Fruit fly (Drosophila melanogaster) whole organism, larva: ENCODE measurements around the gene CG4455.
A peak's percentile ranks its signal among the peaks of the same experiment; 100 is the strongest.

Experiments
- noc ChIP-seq: fragments of 200-800 bp; sonication (Bioruptor generic); optimal IDR thresholded peaks from 3 replicates; lab custom pipeline; 2019; ENCODE audit warnings: missing biosample characterization, mild to moderate bottlenecking, missing genetic modification characterization, moderate library complexity

Gene CG4455

dm6 chr2L:16352585-16353580 lies at the start of gene CG4455, which contains the start of the genes Hyls1 and chif:
TSS of gene CG4455 (plus strand) at chr2L:16352934.
TSS of gene Hyls1 (minus strand) at chr2L:16352628.
TSS of gene chif (minus strand) at chr2L:16352628.
- TF ChIP-seq noc (tag; lab: Kevin White, UChicago): peak; percentile 57

- peak; percentile 74 for TF ChIP-seq noc (tag; lab: Kevin White, UChicago)
These were observed 45.6 kb upstream of the CG4455 start, which contains the start of the genes CG5861 and Syx5 for dm6 chr2L:16307026-16307703. TSS of gene CG5861 (minus strand) at chr2L:16307298. TSS of gene Syx5 (plus strand) at chr2L:16307346.

dm6 chr2L:16310648-16311047 lies 42.1 kb upstream of the CG4455 start, which contains the start of the genes cni and fzy:
TSS of gene cni (minus strand) at chr2L:16310726.
TSS of gene fzy (plus strand) at chr2L:16310956.
- TF ChIP-seq noc (tag; lab: Kevin White, UChicago): no peak

dm6 chr2L:16315027-16315426 lies 37.7 kb upstream of the CG4455 start:
- TF ChIP-seq noc (tag; lab: Kevin White, UChicago): peak; percentile 6

- TF ChIP-seq noc (tag; lab: Kevin White, UChicago): no peak
These were observed 36.9 kb upstream of the CG4455 start for dm6 chr2L:16315844-16316243.

dm6 chr2L:16316410-16316809 lies 36.3 kb upstream of the CG4455 start:
- TF ChIP-seq noc (tag; lab: Kevin White, UChicago): no peak

- no peak for TF ChIP-seq noc (tag; lab: Kevin White, UChicago)
These were observed 35.6 kb upstream of the CG4455 start for dm6 chr2L:16317131-16317530.

- peak; percentile 4 for TF ChIP-seq noc (tag; lab: Kevin White, UChicago)
These were observed 34.7 kb upstream of the CG4455 start for dm6 chr2L:16317777-16318610.

- peak; percentile 21 for TF ChIP-seq noc (tag; lab: Kevin White, UChicago)
These were observed 33.0 kb upstream of the CG4455 start for dm6 chr2L:16319743-16320142.

- TF ChIP-seq noc (tag; lab: Kevin White, UChicago): no peak
These were observed 32.3 kb upstream of the CG4455 start for dm6 chr2L:16320428-16320827.

- TF ChIP-seq noc (tag; lab: Kevin White, UChicago): no peak
These were observed 31.5 kb upstream of the CG4455 start for dm6 chr2L:16321209-16321608.

dm6 chr2L:16321872-16322631 lies 30.7 kb upstream of the CG4455 start:
- no peak for TF ChIP-seq noc (tag; lab: Kevin White, UChicago)

- no peak for TF ChIP-seq noc (tag; lab: Kevin White, UChicago)
These were observed 29.2 kb upstream of the CG4455 start for dm6 chr2L:16323544-16323943.

- no peak for TF ChIP-seq noc (tag; lab: Kevin White, UChicago)
These were observed 27.9 kb upstream of the CG4455 start for dm6 chr2L:16324833-16325232.
